Fruit fly (Drosophila melanogaster): ENCODE measurements around the gene SP1029.

The SP1029 gene

dm6 chr3R:29218001-29218400, 32.2 kb downstream of the SP1029 start (continued):
- TF ChIP-seq peb (GFP tag; IDR thresholded peaks at IDR 0.05): no peak
- TF ChIP-seq CG42726 (GFP tag; IDR thresholded peaks at IDR 0.05; ENCODE audit: partially characterized antibody): no peak
- peak; percentile 66 for TF ChIP-seq sens (GFP tag)
- no peak for TF ChIP-seq H15 (GFP tag; IDR thresholded peaks at IDR 0.05)
- no peak for TF ChIP-seq kay (GFP tag; optimal IDR thresholded peaks at IDR 0.05)
- no peak for TF ChIP-seq ATbp (GFP tag; optimal IDR thresholded peaks at IDR 0.05)
- TF ChIP-seq dmrt11E (tag; optimal IDR thresholded peaks at IDR 0.05): peak; percentile 50
- no peak for TF ChIP-seq CG11456 (GFP tag; IDR thresholded peaks at IDR 0.05)
- peak; percentile 11 for TF ChIP-seq fd96Cb (tag; optimal IDR thresholded peaks at IDR 0.05)
- no peak for TF ChIP-seq CG8924 (tag; optimal IDR thresholded peaks at IDR 0.05)
- peak; percentile 7 for TF ChIP-seq CG10267 (tag; optimal IDR thresholded peaks at IDR 0.05)
- no peak for TF ChIP-seq CG11723 (GFP tag; optimal IDR thresholded peaks at IDR 0.05)
- TF ChIP-seq sna (GFP tag; IDR thresholded peaks at IDR 0.05; ENCODE audit: partially characterized antibody): no peak
- no peak for TF ChIP-seq stc (GFP tag; IDR thresholded peaks at IDR 0.05)
- TF ChIP-seq Xrp1 (GFP tag; IDR thresholded peaks at IDR 0.05): 0 out of 2 replicates have a peak, but pooled peaks have one; percentile 33
- peak; percentile 23 for TF ChIP-seq D19A (tag; optimal IDR thresholded peaks at IDR 0.05)
- 0 out of 2 replicates have a peak, but pooled peaks have one; percentile 12 for TF ChIP-seq CG11696 (GFP tag; IDR thresholded peaks at IDR 0.05)
- no peak for TF ChIP-seq bowl (GFP tag; IDR thresholded peaks at IDR 0.05)
- no peak for TF ChIP-seq knrl (GFP tag; IDR thresholded peaks at IDR 0.05; ENCODE audit: partially characterized antibody)
- TF ChIP-seq CG17829 (tag; optimal IDR thresholded peaks at IDR 0.05): peak; percentile 3
- peak in 1 of 2 experiments; percentile 48 for TF ChIP-seq bsh (GFP tag; optimal IDR thresholded peaks at IDR 0.05)
- peak; percentile 33 for TF ChIP-seq CG1603 (tag; optimal IDR thresholded peaks at IDR 0.05)
- TF ChIP-seq CG31441 (GFP tag; IDR thresholded peaks at IDR 0.05): peak; percentile 50
- TF ChIP-seq nmo (GFP tag; optimal IDR thresholded peaks at IDR 0.05): peak; percentile 10
- no peak for TF ChIP-seq CG10431 (GFP tag; optimal IDR thresholded peaks at IDR 0.05)
- peak; percentile 19 for TF ChIP-seq CG2678 (tag; optimal IDR thresholded peaks at IDR 0.05)
- peak; percentile 28 for TF ChIP-seq Blimp-1 (GFP tag; optimal IDR thresholded peaks at IDR 0.05)
- TF ChIP-seq corto (GFP tag; optimal IDR thresholded peaks at IDR 0.05): no peak
- TF ChIP-seq CG17359 (tag; optimal IDR thresholded peaks at IDR 0.05): peak; percentile 12
- TF ChIP-seq Kr (GFP tag; optimal IDR thresholded peaks at IDR 0.05): no peak
- TF ChIP-seq CG10565 (GFP tag; optimal IDR thresholded peaks at IDR 0.05): no peak
- TF ChIP-seq dmrt99B (tag; optimal IDR thresholded peaks at IDR 0.05): peak; percentile 48
- no peak for TF ChIP-seq pros (GFP tag; optimal IDR thresholded peaks at IDR 0.05)
- no peak for TF ChIP-seq CG34422 (GFP tag; IDR thresholded peaks at IDR 0.05)
- no peak for TF ChIP-seq CG1024 (GFP tag; IDR thresholded peaks at IDR 0.05)
- no peak for TF ChIP-seq esg (GFP tag; conservative IDR thresholded peaks at IDR 0.05)
- TF ChIP-seq ac (GFP tag; optimal IDR thresholded peaks at IDR 0.05): no peak
- TF ChIP-seq CG5180 (GFP tag; optimal IDR thresholded peaks at IDR 0.05): no peak
- TF ChIP-seq CG17361 (GFP tag; IDR thresholded peaks at IDR 0.05): 0 out of 3 replicates have a peak, but pooled peaks have one; percentile 15
- TF ChIP-seq lilli (GFP tag; optimal IDR thresholded peaks at IDR 0.05): no peak
- peak; percentile 44 for TF ChIP-seq zf30C (GFP tag; optimal IDR thresholded peaks at IDR 0.05)

dm6 chr3R:29217309-29217708, 32.9 kb downstream of the SP1029 start:
- TF ChIP-seq HHEX (GFP tag; optimal IDR thresholded peaks at IDR 0.05) (no peak), stwl (tag; optimal IDR thresholded peaks at IDR 0.05) (no peak), CG11093 (GFP tag; IDR thresholded peaks at IDR 0.05) (no peak), chm (GFP tag; IDR thresholded peaks at IDR 0.05) (peak; percentile 14; the same call in 1 of the 2 replicates), CG7372 (GFP tag; IDR thresholded peaks at IDR 0.05) (no peak), CG14441 (GFP tag; IDR thresholded peaks at IDR 0.05) (no peak), da (GFP tag; optimal IDR thresholded peaks at IDR 0.05) (no peak), croc (GFP tag; conservative IDR thresholded peaks at IDR 0.05) (no peak), Awh (GFP tag; IDR thresholded peaks at IDR 0.05) (no peak), gcm (GFP tag; optimal IDR thresholded peaks at IDR 0.05) (peak; percentile 92), CG42726 (GFP tag; IDR thresholded peaks at IDR 0.05; ENCODE audit: partially characterized antibody) (no peak), CG30403 (GFP tag; optimal IDR thresholded peaks at IDR 0.05) (no peak), CG15696 (tag; optimal IDR thresholded peaks at IDR 0.05) (no peak)
